Worm (Caenorhabditis elegans) whole organism, L1 larva: Measurements from ENCODE around the gene srw-62.

ENCODE experiments used
- C04F5.9 ChIP-seq: sonication (generic microtip); optimal IDR thresholded peaks from 2 replicates; lab custom pipeline; 2016; ENCODE audit warnings: missing genetic modification characterization, missing compliant biosample characterization
- C16A3.4 ChIP-seq: fragments of 150-350 bp; optimal IDR thresholded peaks from 2 replicates; lab custom pipeline; 2014; ENCODE audit warnings: missing biosample characterization, missing genetic modification characterization
- C34B4.2 ChIP-seq: sonication (generic microtip); optimal IDR thresholded peaks from 2 replicates; lab custom pipeline; 2017; ENCODE audit warnings: mild to moderate bottlenecking, missing genetic modification characterization, missing compliant biosample characterization
- Y116A8C.19 ChIP-seq: sonication (generic microtip); optimal IDR thresholded peaks from 2 replicates; lab custom pipeline; 2016; ENCODE audit warnings: missing compliant biosample characterization, missing genetic modification characterization, borderline replicate concordance
- aha-1 ChIP-seq: fragments of 150-350 bp; optimal IDR thresholded peaks from 2 replicates; lab custom pipeline; 2014; ENCODE audit warnings: missing biosample characterization, missing genetic modification characterization
- aly-2 ChIP-seq: fragments of 150-350 bp; optimal IDR thresholded peaks from 2 replicates; lab custom pipeline; 2014; ENCODE audit warnings: missing biosample characterization, missing genetic modification characterization
- ama-1 ChIP-seq: fragments of 150-350 bp; optimal IDR thresholded peaks from 2 replicates; lab custom pipeline; 2014
- blmp-1 ChIP-seq: fragments of 150-350 bp; optimal IDR thresholded peaks from 2 replicates; lab custom pipeline; 2014; ENCODE audit warnings: missing biosample characterization, missing genetic modification characterization
- ceh-8 ChIP-seq: fragments of 200-800 bp; sonication (Bioruptor generic); optimal IDR thresholded peaks from 2 replicates; lab custom pipeline; 2018; ENCODE audit warnings: mild to moderate bottlenecking, missing genetic modification characterization, moderate library complexity, missing compliant biosample characterization
- ceh-82 ChIP-seq, 3 experiments: fragments of 150-350 bp in 1 of 3; sonication (generic microtip) in 2 of 3; optimal IDR thresholded peaks; 2 replicates each; lab custom pipeline; 2014 to 2017; ENCODE audit warnings: missing biosample characterization in 3 of 3, missing genetic modification characterization in 3 of 3
- ceh-88 ChIP-seq: fragments of 200-800 bp; sonication (Bioruptor generic); IDR thresholded peaks from 2 replicates; pipeline ENCODE4 v1.3.6; 2022; ENCODE audit warnings: missing genetic modification characterization, missing compliant biosample characterization
- elt-2 ChIP-seq: sonication (generic microtip); optimal IDR thresholded peaks from 2 replicates; lab custom pipeline; 2016; ENCODE audit warnings: missing genetic modification characterization, mild to moderate bottlenecking, inconsistent platforms, missing compliant biosample characterization, missing genetic modification reagents
- elt-3 ChIP-seq, 6 experiments: fragments of 150-350 bp in 1 of 6; sonication (generic microtip); optimal IDR thresholded peaks; 2 replicates each; lab custom pipeline; 2017 to 2018; ENCODE audit warnings: missing biosample characterization in 6 of 6, missing genetic modification characterization in 6 of 6, inconsistent platforms in 1 of 6
- ets-5 ChIP-seq: fragments of 200-800 bp; sonication (Bioruptor generic); IDR thresholded peaks from 2 replicates; pipeline ENCODE4 v1.3.6; 2022; ENCODE audit warnings: missing genetic modification characterization, missing compliant biosample characterization
- fkh-10 ChIP-seq: sonication (generic microtip); optimal IDR thresholded peaks from 2 replicates; lab custom pipeline; 2017; ENCODE audit warnings: missing biosample characterization, missing genetic modification reagents, missing genetic modification characterization
- fkh-4 ChIP-seq: sonication (generic microtip); optimal IDR thresholded peaks from 2 replicates; lab custom pipeline; 2016; ENCODE audit warnings: missing compliant biosample characterization, missing genetic modification characterization, borderline replicate concordance
- isw-1 ChIP-seq: fragments of 200-800 bp; sonication (Bioruptor generic); IDR thresholded peaks from 2 replicates; pipeline ENCODE4 v1.3.6; 2022; ENCODE audit warnings: missing genetic modification characterization, missing compliant biosample characterization
- jun-1 ChIP-seq: fragments of 150-350 bp; optimal IDR thresholded peaks from 2 replicates; lab custom pipeline; 2014; ENCODE audit warnings: missing biosample characterization, missing genetic modification reagents, missing genetic modification characterization
- lin-13 ChIP-seq: fragments of 150-350 bp; optimal IDR thresholded peaks from 2 replicates; lab custom pipeline; 2014; ENCODE audit warnings: missing biosample characterization, missing genetic modification reagents, missing genetic modification characterization
- lin-14 ChIP-seq: fragments of 200-800 bp; sonication (Bioruptor generic); optimal IDR thresholded peaks from 2 replicates; lab custom pipeline; 2018; ENCODE audit warnings: mild to moderate bottlenecking, missing genetic modification characterization, moderate library complexity, missing compliant biosample characterization
- lsy-2 ChIP-seq, 2 experiments: fragments of 150-350 bp; optimal IDR thresholded peaks; 2 replicates each; lab custom pipeline; 2014; ENCODE audit warnings: missing biosample characterization in 2 of 2, missing genetic modification characterization in 2 of 2
- mdl-1 ChIP-seq, 2 experiments: fragments of 150-350 bp; optimal IDR thresholded peaks; 2 replicates each; lab custom pipeline; 2014 to 2017; ENCODE audit warnings: missing biosample characterization in 2 of 2, missing genetic modification characterization in 2 of 2, inconsistent platforms in 1 of 2
- mef-2 ChIP-seq: fragments of 150-350 bp; optimal IDR thresholded peaks from 2 replicates; lab custom pipeline; 2014; ENCODE audit warnings: missing biosample characterization, missing genetic modification characterization
- mep-1 ChIP-seq: fragments of 150-350 bp; optimal IDR thresholded peaks from 2 replicates; lab custom pipeline; 2014; ENCODE audit warnings: missing biosample characterization, missing genetic modification characterization
- nhr-12 ChIP-seq: sonication (generic microtip); optimal IDR thresholded peaks from 2 replicates; lab custom pipeline; 2017; ENCODE audit warnings: missing biosample characterization, missing genetic modification characterization
- nhr-19 ChIP-seq: fragments of 200-800 bp; sonication (Bioruptor generic); conservative IDR thresholded peaks from 2 replicates; pipeline ENCODE4 v1.3.6; 2022; ENCODE audit warnings: missing genetic modification characterization, missing compliant biosample characterization
- nhr-20 ChIP-seq: sonication (generic microtip); optimal IDR thresholded peaks from 2 replicates; lab custom pipeline; 2016; ENCODE audit warnings: mild to moderate bottlenecking, missing genetic modification characterization, missing compliant biosample characterization
- nhr-28 ChIP-seq: fragments of 150-350 bp; optimal IDR thresholded peaks from 2 replicates; lab custom pipeline; 2014; ENCODE audit warnings: missing biosample characterization, missing genetic modification characterization
- nhr-47 ChIP-seq: sonication (generic microtip); optimal IDR thresholded peaks from 2 replicates; lab custom pipeline; 2016; ENCODE audit warnings: mild to moderate bottlenecking, missing genetic modification characterization, moderate library complexity, missing compliant biosample characterization
- nhr-76 ChIP-seq: sonication (generic microtip); optimal IDR thresholded peaks from 2 replicates; lab custom pipeline; 2017; ENCODE audit warnings: missing biosample characterization, missing genetic modification characterization
- nhr-85 ChIP-seq: sonication (generic microtip); peaks from one replicate; lab custom pipeline; 2016; ENCODE audit warnings: missing genetic modification characterization, inconsistent platforms, missing compliant biosample characterization
- pag-3 ChIP-seq: sonication (generic microtip); optimal IDR thresholded peaks from 2 replicates; lab custom pipeline; 2017; ENCODE audit warnings: missing genetic modification characterization, mild to moderate bottlenecking, missing compliant biosample characterization, antibody characterized with exemption, borderline replicate concordance; ENCODE audit not compliant: insufficient read depth
- pqm-1 ChIP-seq: sonication (generic microtip); optimal IDR thresholded peaks from 3 replicates; lab custom pipeline; 2017; ENCODE audit warnings: missing biosample characterization, missing genetic modification characterization
- snpc-4 ChIP-seq: fragments of 150-350 bp; optimal IDR thresholded peaks from 2 replicates; lab custom pipeline; 2014; ENCODE audit warnings: missing biosample characterization, missing genetic modification characterization
- snu-23 ChIP-seq: sonication (generic microtip); optimal IDR thresholded peaks from 2 replicates; lab custom pipeline; 2016; ENCODE audit warnings: missing genetic modification characterization, missing compliant biosample characterization
- tbx-2 ChIP-seq: sonication (generic microtip); optimal IDR thresholded peaks from 2 replicates; lab custom pipeline; 2016; ENCODE audit warnings: missing genetic modification characterization, missing compliant biosample characterization
- tlp-1 ChIP-seq: fragments of 150-350 bp; optimal IDR thresholded peaks from 2 replicates; lab custom pipeline; 2014; ENCODE audit warnings: missing biosample characterization, missing genetic modification characterization
- unc-86 ChIP-seq: sonication (generic microtip); optimal IDR thresholded peaks from 2 replicates; lab custom pipeline; 2016; ENCODE audit warnings: missing genetic modification characterization, missing compliant biosample characterization
- xbp-1 ChIP-seq: sonication (generic microtip); optimal IDR thresholded peaks from 2 replicates; lab custom pipeline; 2016; ENCODE audit warnings: missing genetic modification characterization, missing compliant biosample characterization
- zag-1 ChIP-seq: fragments of 150-350 bp; optimal IDR thresholded peaks from 2 replicates; lab custom pipeline; 2014; ENCODE audit warnings: missing biosample characterization, missing genetic modification characterization
- zip-4 ChIP-seq: fragments of 200-800 bp; sonication (Bioruptor generic); optimal IDR thresholded peaks from 2 replicates; lab custom pipeline; 2018; ENCODE audit warnings: mild to moderate bottlenecking, missing genetic modification characterization, moderate library complexity, missing compliant biosample characterization
- ztf-11 ChIP-seq, 2 experiments: sonication (generic microtip); optimal IDR thresholded peaks; 2 replicates each; lab custom pipeline; 2016 to 2017; ENCODE audit warnings: missing genetic modification characterization in 2 of 2, missing biosample characterization in 1 of 2, missing compliant biosample characterization in 1 of 2
- ztf-4 ChIP-seq: fragments of 150-350 bp; optimal IDR thresholded peaks from 2 replicates; lab custom pipeline; 2014; ENCODE audit warnings: missing biosample characterization, missing genetic modification characterization

The srw-62 gene

DNA sequence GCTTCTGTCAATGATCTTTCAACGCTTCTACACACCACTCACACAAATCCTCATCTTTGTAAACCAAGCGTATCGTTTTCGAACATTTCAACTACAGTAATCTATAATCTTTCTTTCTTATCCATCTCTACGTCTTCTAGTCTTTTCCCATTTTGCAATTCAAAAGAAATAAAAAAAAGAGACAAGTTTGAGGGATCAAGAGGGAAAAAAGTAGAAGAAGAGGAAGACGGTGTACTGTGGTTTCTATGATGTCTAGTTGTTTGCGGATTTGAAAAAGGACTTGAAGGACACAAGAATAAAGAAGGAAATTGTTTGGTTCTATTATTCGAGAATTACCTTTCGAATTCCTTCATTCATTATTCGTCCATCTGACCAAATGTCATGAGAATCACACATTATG, 32.7 kb upstream of the srw-62 start:
- TF ChIP-seq isw-1 (GFP tag; lab: Robert Waterston, UW) (no peak), ztf-4 (tag; lab: Kevin White, UChicago) (no peak), C16A3.4 (tag; lab: Kevin White, UChicago) (no peak), nhr-47 (tag; lab: Kevin White, UChicago) (no peak), nhr-19 (no peak), nhr-85 (peak; percentile 89), blmp-1 (tag; lab: Kevin White, UChicago) (peak; percentile 50), ets-5 (GFP tag; lab: Robert Waterston, UW) (no peak), nhr-12 (no peak), nhr-28 (tag; lab: Kevin White, UChicago) (no peak), nhr-76 (tag; lab: Kevin White, UChicago) (no peak), pag-3 (tag; lab: Kevin White, UChicago) (no peak), fkh-4 (no peak), tbx-2 (tag; lab: Kevin White, UChicago) (no peak), ceh-88 (no peak), lsy-2 (tag; optimal IDR thresholded peaks at IDR 0.05; lab: Kevin White, UChicago) (peak in 1 of 2 experiments; percentile 59), snu-23 (GFP tag; lab: Kevin White, UChicago) (peak; percentile 42), pqm-1 (tag; lab: Kevin White, UChicago) (no peak), ztf-11 (tag; optimal IDR thresholded peaks at IDR 0.05; lab: Kevin White, UChicago) (no peak), zag-1 (tag; lab: Kevin White, UChicago) (no peak), C04F5.9 (tag; lab: Kevin White, UChicago) (no peak), lin-14 (GFP tag; lab: Kevin White, UChicago) (peak; percentile 68), mef-2 (tag; lab: Kevin White, UChicago) (no peak), nhr-20 (tag; lab: Kevin White, UChicago) (peak; percentile 26), zip-4 (GFP tag; lab: Kevin White, UChicago) (no peak), ceh-82 (tag; optimal IDR thresholded peaks at IDR 0.05; lab: Kevin White, UChicago) (no peak), ama-1 (lab: Kevin White, UChicago) (no peak), aha-1 (no peak), mep-1 (tag; lab: Kevin White, UChicago) (peak; percentile 50), C34B4.2 (tag; lab: Kevin White, UChicago) (no peak), elt-3 (tag; optimal IDR thresholded peaks at IDR 0.05; lab: Kevin White, UChicago) (peak in 2 of 6 experiments; percentile 6 to 40), unc-86 (no peak), ceh-8 (no peak), mdl-1 (tag; optimal IDR thresholded peaks at IDR 0.05; lab: Kevin White, UChicago) (no peak)

DNA sequence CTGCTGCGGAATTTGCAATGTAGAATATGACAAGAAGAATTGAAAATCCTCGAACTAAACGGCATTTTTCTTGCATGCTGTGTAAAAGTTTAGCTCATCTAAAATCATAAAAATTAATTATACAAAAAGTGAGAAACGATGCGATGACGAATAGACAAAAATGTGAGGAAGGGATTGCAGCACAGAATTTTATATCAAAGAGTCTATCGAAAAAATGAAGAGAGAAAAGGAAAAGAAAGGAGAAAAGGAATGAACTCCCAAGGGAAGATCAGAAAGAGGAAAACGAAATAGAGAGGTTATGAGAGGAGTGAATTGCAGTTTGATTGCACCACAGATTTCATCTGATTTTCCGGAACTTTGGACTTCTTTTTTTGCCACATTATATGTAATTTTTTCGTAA, 31.0 kb upstream of the srw-62 start, which contains the start of gene glr-4:
glr-4 (minus strand) TSS at position 101 of the 400 bp plus-strand sequence.
- TF ChIP-seq tlp-1 (tag; lab: Kevin White, UChicago): no peak
- TF ChIP-seq ama-1 (lab: Kevin White, UChicago): no peak
- no peak for TF ChIP-seq ceh-8
- no peak for TF ChIP-seq fkh-10 (GFP tag; lab: Kevin White, UChicago)
- TF ChIP-seq nhr-28 (tag; lab: Kevin White, UChicago): no peak
- TF ChIP-seq nhr-76 (tag; lab: Kevin White, UChicago): no peak
- no peak for TF ChIP-seq lin-13
- TF ChIP-seq aly-2 (tag; lab: Kevin White, UChicago): no peak
- no peak for TF ChIP-seq jun-1 (tag; lab: Kevin White, UChicago)
- TF ChIP-seq elt-2: no peak
- TF ChIP-seq xbp-1 (tag; lab: Kevin White, UChicago): no peak
- no peak for TF ChIP-seq Y116A8C.19 (tag; lab: Kevin White, UChicago)
- TF ChIP-seq tbx-2 (tag; lab: Kevin White, UChicago): no peak
- TF ChIP-seq snpc-4 (tag; lab: Kevin White, UChicago): no peak
